Fruit fly (Drosophila melanogaster) whole organism, embryonic: Measurements from ENCODE around the gene Uck.

Source experiments
- Ada2b ChIP-seq: fragments of 200-800 bp; sonication (Bioruptor generic); IDR thresholded peaks from 2 replicates; pipeline ENCODE4 v1.3.6; 2022; ENCODE audit warnings: missing biosample characterization, missing genetic modification characterization
- Atf6 ChIP-seq: fragments of 200-800 bp; sonication (Bioruptor generic); IDR thresholded peaks from 2 replicates; pipeline ENCODE4 v1.3.6; 2022; ENCODE audit warnings: missing biosample characterization, missing genetic modification characterization
- CG10267 ChIP-seq: fragments of 200-800 bp; sonication (Bioruptor generic); optimal IDR thresholded peaks from 2 replicates; lab custom pipeline; 2018; ENCODE audit warnings: missing biosample characterization, mild to moderate bottlenecking, missing genetic modification characterization, moderate library complexity
- CG11696 ChIP-seq: fragments of 200-800 bp; sonication (Bioruptor generic); IDR thresholded peaks from 2 replicates; pipeline ENCODE4 v1.3.6; 2022; ENCODE audit warnings: missing biosample characterization, missing genetic modification characterization
- CG11723 ChIP-seq: fragments of 200-800 bp; sonication (Bioruptor generic); optimal IDR thresholded peaks from 2 replicates; lab custom pipeline; 2017; ENCODE audit warnings: missing biosample characterization, mild to moderate bottlenecking, missing genetic modification characterization
- CG12299 ChIP-seq: fragments of 200-800 bp; sonication (Bioruptor generic); optimal IDR thresholded peaks from 2 replicates; lab custom pipeline; 2018; ENCODE audit warnings: missing biosample characterization, mild to moderate bottlenecking, missing genetic modification characterization
- CG13624 ChIP-seq: fragments of 200-800 bp; sonication (Bioruptor generic); optimal IDR thresholded peaks from 2 replicates; lab custom pipeline; 2016; ENCODE audit warnings: missing biosample characterization, missing genetic modification characterization
- CG14441 ChIP-seq: fragments of 200-800 bp; sonication (Bioruptor generic); IDR thresholded peaks from 2 replicates; pipeline ENCODE4 v1.3.6; 2022; ENCODE audit warnings: missing biosample characterization, missing genetic modification characterization
- CG16815 ChIP-seq: fragments of 200-800 bp; sonication (Bioruptor generic); optimal IDR thresholded peaks from 3 replicates; lab custom pipeline; 2017; ENCODE audit warnings: missing biosample characterization, mild to moderate bottlenecking, missing genetic modification characterization
- CG17328 ChIP-seq: fragments of 200-800 bp; sonication (Bioruptor generic); IDR thresholded peaks from 2 replicates; pipeline ENCODE4 v1.3.6; 2022; ENCODE audit warnings: missing biosample characterization, missing genetic modification characterization
- CG17568 ChIP-seq: fragments of 200-800 bp; sonication (Bioruptor generic); optimal IDR thresholded peaks from 2 replicates; lab custom pipeline; 2018; ENCODE audit warnings: missing biosample characterization, mild to moderate bottlenecking, missing genetic modification characterization, moderate library complexity
- CG17912 ChIP-seq: fragments of 200-800 bp; sonication (Bioruptor generic); optimal IDR thresholded peaks from 2 replicates; lab custom pipeline; 2018; ENCODE audit warnings: missing biosample characterization, mild to moderate bottlenecking, missing genetic modification characterization
- CG1832 ChIP-seq: fragments of 200-800 bp; sonication (Bioruptor generic); optimal IDR thresholded peaks from 2 replicates; lab custom pipeline; 2017; ENCODE audit warnings: missing biosample characterization, mild to moderate bottlenecking, missing genetic modification characterization, inconsistent platforms
- CG2120 ChIP-seq: fragments of 200-800 bp; sonication (Bioruptor generic); optimal IDR thresholded peaks from 3 replicates; lab custom pipeline; 2016; ENCODE audit warnings: missing biosample characterization, missing genetic modification characterization
- CG4328 ChIP-seq: fragments of 200-800 bp; sonication (Bioruptor generic); optimal IDR thresholded peaks from 3 replicates; lab custom pipeline; 2017; ENCODE audit warnings: missing biosample characterization, missing genetic modification reagents, missing genetic modification characterization
- CG4730 ChIP-seq: fragments of 200-800 bp; sonication (Bioruptor generic); IDR thresholded peaks from 2 replicates; pipeline ENCODE4 v1.3.6; 2022; ENCODE audit warnings: missing biosample characterization, missing genetic modification characterization
- CG5180 ChIP-seq: fragments of 200-800 bp; sonication (Bioruptor generic); optimal IDR thresholded peaks from 3 replicates; lab custom pipeline; 2017; ENCODE audit warnings: missing biosample characterization, missing genetic modification characterization, mild to moderate bottlenecking, moderate library complexity, missing genetic modification reagents
- CG8290 ChIP-seq, 3 experiments: fragments of 200-800 bp; sonication (Bioruptor generic); optimal IDR thresholded peaks; 2 replicates each; lab custom pipeline; 2016 to 2019; ENCODE audit warnings: missing biosample characterization in 3 of 3, missing genetic modification characterization in 3 of 3, mild to moderate bottlenecking in 2 of 3, moderate library complexity in 1 of 3
- CG9932 ChIP-seq: fragments of 200-800 bp; sonication (Bioruptor generic); IDR thresholded peaks from 2 replicates; pipeline ENCODE4 v1.3.6; 2022; ENCODE audit warnings: missing biosample characterization, missing genetic modification characterization
- Camta ChIP-seq: fragments of 200-800 bp; sonication (Bioruptor generic); optimal IDR thresholded peaks from 2 replicates; lab custom pipeline; 2016; ENCODE audit warnings: missing biosample characterization, missing genetic modification characterization
- Chrac-16 ChIP-seq: fragments of 200-800 bp; sonication (Bioruptor generic); optimal IDR thresholded peaks from 3 replicates; lab custom pipeline; 2016; ENCODE audit warnings: missing biosample characterization, missing genetic modification characterization
- D19B ChIP-seq: fragments of 200-800 bp; sonication (Bioruptor generic); optimal IDR thresholded peaks from 2 replicates; lab custom pipeline; 2017; ENCODE audit warnings: missing biosample characterization, mild to moderate bottlenecking, missing genetic modification characterization
- Dek ChIP-seq: fragments of 200-800 bp; sonication (Bioruptor generic); optimal IDR thresholded peaks from 3 replicates; lab custom pipeline; 2019; ENCODE audit warnings: missing biosample characterization, mild to moderate bottlenecking, missing genetic modification characterization, moderate library complexity
- Dip3 ChIP-seq: fragments of 200-800 bp; sonication (Bioruptor generic); optimal IDR thresholded peaks from 3 replicates; lab custom pipeline; 2016; ENCODE audit warnings: missing biosample characterization, missing genetic modification characterization
- Dll ChIP-seq: fragments of 200-800 bp; sonication (Bioruptor generic); IDR thresholded peaks from 4 replicates; pipeline ENCODE4 v1.3.6; 2022; ENCODE audit warnings: missing biosample characterization, missing genetic modification characterization; ENCODE audit not compliant: partially characterized antibody
- HLH54F ChIP-seq: fragments of 200-800 bp; sonication (Bioruptor generic); optimal IDR thresholded peaks from 3 replicates; lab custom pipeline; 2016; ENCODE audit warnings: missing biosample characterization, missing genetic modification characterization
- Kr ChIP-seq: fragments of 200-800 bp; sonication (Bioruptor generic); optimal IDR thresholded peaks from 2 replicates; lab custom pipeline; 2017; ENCODE audit warnings: missing biosample characterization, mild to moderate bottlenecking, missing genetic modification characterization
- Mad ChIP-seq: fragments of 200-800 bp; sonication (Bioruptor generic); optimal IDR thresholded peaks from 2 replicates; lab custom pipeline; 2016; ENCODE audit warnings: missing biosample characterization, missing genetic modification characterization
- NC2β ChIP-seq: fragments of 200-800 bp; sonication (Bioruptor generic); optimal IDR thresholded peaks from 2 replicates; lab custom pipeline; 2016; ENCODE audit warnings: missing biosample characterization, missing genetic modification characterization
- Sry-δ ChIP-seq: fragments of 200-800 bp; sonication (Bioruptor generic); optimal IDR thresholded peaks from 2 replicates; lab custom pipeline; 2016; ENCODE audit warnings: missing biosample characterization, missing genetic modification characterization
- YL-1 ChIP-seq: fragments of 200-800 bp; sonication (Bioruptor generic); optimal IDR thresholded peaks from 3 replicates; lab custom pipeline; 2017; ENCODE audit warnings: missing biosample characterization, mild to moderate bottlenecking, missing genetic modification characterization
- ab ChIP-seq: fragments of 200-800 bp; sonication (Bioruptor generic); optimal IDR thresholded peaks from 2 replicates; lab custom pipeline; 2016; ENCODE audit warnings: missing biosample characterization, missing genetic modification characterization
- ap ChIP-seq: fragments of 200-800 bp; sonication (Bioruptor generic); IDR thresholded peaks from 2 replicates; pipeline ENCODE4 v1.3.6; 2022; ENCODE audit warnings: missing biosample characterization, missing genetic modification characterization
- br ChIP-seq: fragments of >200 bp; optimal IDR thresholded peaks from 2 replicates; lab custom pipeline; 2017
- chm ChIP-seq: fragments of 200-800 bp; sonication (Bioruptor generic); IDR thresholded peaks from 2 replicates; pipeline ENCODE4 v1.3.6; 2022; ENCODE audit warnings: missing biosample characterization, missing genetic modification characterization
- corto ChIP-seq: fragments of 200-800 bp; sonication (Bioruptor generic); optimal IDR thresholded peaks from 2 replicates; lab custom pipeline; 2016; ENCODE audit warnings: missing biosample characterization, mild to moderate bottlenecking, missing genetic modification characterization, moderate library complexity
- danr ChIP-seq: fragments of 200-800 bp; sonication (Bioruptor generic); IDR thresholded peaks from 2 replicates; pipeline ENCODE4 v1.3.6; 2022; ENCODE audit warnings: missing biosample characterization, missing genetic modification characterization
- fd102C ChIP-seq: fragments of 200-800 bp; sonication (Bioruptor generic); optimal IDR thresholded peaks from 2 replicates; lab custom pipeline; 2018; ENCODE audit warnings: missing biosample characterization, mild to moderate bottlenecking, missing genetic modification characterization, moderate library complexity
- fd96Cb ChIP-seq: fragments of 200-800 bp; sonication (Bioruptor generic); optimal IDR thresholded peaks from 2 replicates; lab custom pipeline; 2018; ENCODE audit warnings: missing biosample characterization, mild to moderate bottlenecking, missing genetic modification characterization, moderate library complexity
- gem ChIP-seq: fragments of 200-800 bp; sonication (Bioruptor generic); optimal IDR thresholded peaks from 2 replicates; lab custom pipeline; 2019; ENCODE audit warnings: missing biosample characterization, mild to moderate bottlenecking, missing genetic modification characterization, moderate library complexity
- h ChIP-seq: fragments of >200 bp; optimal IDR thresholded peaks from 2 replicates; lab custom pipeline; 2017
- inv ChIP-seq: fragments of 200-800 bp; sonication (Bioruptor generic); IDR thresholded peaks from 2 replicates; pipeline ENCODE4 v1.3.6; 2022; ENCODE audit warnings: missing biosample characterization, missing genetic modification characterization; ENCODE audit not compliant: partially characterized antibody
- org-1 ChIP-seq: fragments of 200-800 bp; sonication (Bioruptor generic); optimal IDR thresholded peaks from 2 replicates; lab custom pipeline; 2017; ENCODE audit warnings: missing biosample characterization, missing genetic modification characterization
- pb ChIP-seq: fragments of 200-800 bp; sonication (Bioruptor generic); optimal IDR thresholded peaks from 3 replicates; lab custom pipeline; 2016; ENCODE audit warnings: missing biosample characterization, missing genetic modification characterization
- prd ChIP-seq, 3 experiments: fragments of >200 bp in 2 of 3; fragments of 200-800 bp in 1 of 3; sonication (Bioruptor generic) in 1 of 3; optimal IDR thresholded peaks in 2 of 3; IDR thresholded peaks in 1 of 3; 2 replicates in 2 of 3; 3 replicates in 1 of 3; pipeline versions ENCODE4 v1.3.6 to Lab custom; 2017 to 2022; ENCODE audit warnings: missing biosample characterization in 1 of 3, missing genetic modification characterization in 1 of 3
- sd ChIP-seq: fragments of 200-800 bp; sonication (Bioruptor generic); optimal IDR thresholded peaks from 3 replicates; lab custom pipeline; 2018; ENCODE audit warnings: missing biosample characterization, mild to moderate bottlenecking, missing genetic modification characterization, moderate library complexity
- sens ChIP-seq: fragments of 200-800 bp; sonication (Bioruptor generic); peaks from one replicate; lab custom pipeline; 2016; ENCODE audit warnings: missing biosample characterization, missing genetic modification characterization
- so ChIP-seq: fragments of 200-800 bp; sonication (Bioruptor generic); IDR thresholded peaks from 3 replicates; pipeline ENCODE4 v1.3.6; 2022; ENCODE audit warnings: missing biosample characterization, missing genetic modification characterization
- tap ChIP-seq: fragments of 200-800 bp; optimal IDR thresholded peaks from 3 replicates; lab custom pipeline; 2019; ENCODE audit warnings: missing biosample characterization, mild to moderate bottlenecking, missing genetic modification characterization, moderate library complexity
- vvl ChIP-seq: fragments of 200-800 bp; sonication (Bioruptor generic); IDR thresholded peaks from 2 replicates; pipeline ENCODE4 v1.3.6; 2022; ENCODE audit warnings: missing biosample characterization, missing genetic modification characterization

Gene Uck

dm6 chr3R:24289768-24290349 lies at the start of gene Uck, which contains the start of gene CG34290 (continued):
- peak; percentile 63 for TF ChIP-seq org-1
- TF ChIP-seq CG17912 (GFP tag; lab: Kevin White, UChicago) = peak; percentile 94
- peak; percentile 65 for TF ChIP-seq Mad
- no peak for TF ChIP-seq danr
- peak; percentile 50; the same call in 1 of the 2 replicates for TF ChIP-seq CG14441 (GFP tag; lab: Robert Waterston, UW)
- TF ChIP-seq YL-1 (GFP tag; lab: Kevin White, UChicago) = peak; percentile 90
- no peak for TF ChIP-seq CG1832 (GFP tag; lab: Kevin White, UChicago)
- TF ChIP-seq tap = peak; percentile 28
- peak; percentile 70; the same call in 1 of the 2 replicates for TF ChIP-seq CG17328 (GFP tag; lab: Robert Waterston, UW)
- TF ChIP-seq pb (GFP tag; lab: Kevin White, UChicago) = peak; percentile 85
- TF ChIP-seq Dip3 (GFP tag; lab: Kevin White, UChicago) = peak; percentile 46
- peak; percentile 42 for TF ChIP-seq sd
- peak; percentile 51 for TF ChIP-seq D19B
- peak; percentile 86 for TF ChIP-seq CG13624 (GFP tag; lab: Kevin White, UChicago)
- peak; percentile 73 for TF ChIP-seq chm
- peak; percentile 45 for TF ChIP-seq gem (tag; lab: Kevin White, UChicago)
- peak; percentile 45 for TF ChIP-seq ap (GFP tag; lab: Robert Waterston, UW)
- peak; percentile 39; the same call in 1 of the 2 replicates for TF ChIP-seq Ada2b (GFP tag; lab: Robert Waterston, UW)
- TF ChIP-seq Camta (GFP tag; lab: Kevin White, UChicago) = peak; percentile 73
- peak; percentile 65 for TF ChIP-seq CG9932
- TF ChIP-seq prd (optimal IDR thresholded peaks at IDR 0.05; lab: Kevin White, UChicago) = no peak
- TF ChIP-seq prd (GFP tag; IDR thresholded peaks at IDR 0.05; lab: Robert Waterston, UW) = peak; percentile 47; the same call in 2 of the 3 replicates
- no peak for TF ChIP-seq corto
- TF ChIP-seq Sry-δ (GFP tag; lab: Kevin White, UChicago) = peak; percentile 97
- peak; percentile 88 for TF ChIP-seq vvl (GFP tag; lab: Robert Waterston, UW)
- TF ChIP-seq Kr (GFP tag; lab: Kevin White, UChicago) = no peak
- peak; percentile 59 for TF ChIP-seq CG12299 (tag; lab: Kevin White, UChicago)
- TF ChIP-seq Dek = peak; percentile 41
- peak; percentile 71 for TF ChIP-seq CG10267 (tag; lab: Kevin White, UChicago)
- TF ChIP-seq Chrac-16 (GFP tag; lab: Kevin White, UChicago) = peak; percentile 2
- peak; percentile 76 for TF ChIP-seq CG11723 (GFP tag; lab: Kevin White, UChicago)
- peak; percentile 69 for TF ChIP-seq HLH54F (GFP tag; lab: Kevin White, UChicago)
- no peak for TF ChIP-seq h (lab: Kevin White, UChicago)
- peak; percentile 82 for TF ChIP-seq CG4328 (GFP tag; lab: Kevin White, UChicago)
- peak; percentile 42 for TF ChIP-seq CG8290 (GFP tag; optimal IDR thresholded peaks at IDR 0.05; lab: Kevin White, UChicago)
- TF ChIP-seq CG8290 (tag; optimal IDR thresholded peaks at IDR 0.05; lab: Kevin White, UChicago) = peak; percentile 41 to 89
- peak; percentile 60 for TF ChIP-seq CG5180 (GFP tag; lab: Kevin White, UChicago)
- peak; percentile 89 for TF ChIP-seq Dll (GFP tag; lab: Robert Waterston, UW)
- no peak for TF ChIP-seq CG4730 (GFP tag; lab: Robert Waterston, UW)
- peak; percentile 90 for TF ChIP-seq sens (GFP tag; lab: Kevin White, UChicago)
- TF ChIP-seq CG16815 = peak; percentile 4
- TF ChIP-seq fd102C = peak; percentile 56
- peak; percentile 91 for TF ChIP-seq CG17568 (GFP tag; lab: Kevin White, UChicago)
- peak; percentile 84 for TF ChIP-seq NC2β (GFP tag; lab: Kevin White, UChicago)
- TF ChIP-seq fd96Cb (tag; lab: Kevin White, UChicago) = peak; percentile 8
- TF ChIP-seq CG11696 (GFP tag; lab: Robert Waterston, UW) = no peak
- TF ChIP-seq so (GFP tag; lab: Robert Waterston, UW) = peak; percentile 70; the same call in 1 of the 3 replicates
- TF ChIP-seq Atf6 (GFP tag; lab: Robert Waterston, UW) = peak; percentile 65
- no peak for TF ChIP-seq br (lab: Kevin White, UChicago)
- TF ChIP-seq inv (GFP tag; lab: Robert Waterston, UW) = peak; percentile 66; the same call in 1 of the 2 replicates
- TF ChIP-seq ab = no peak
- TF ChIP-seq CG2120 (GFP tag; lab: Kevin White, UChicago) = peak; percentile 61
